Worm (Caenorhabditis elegans): Measurements from ENCODE around the gene Y39A3B.7.

The Y39A3B.7 gene

DNA sequence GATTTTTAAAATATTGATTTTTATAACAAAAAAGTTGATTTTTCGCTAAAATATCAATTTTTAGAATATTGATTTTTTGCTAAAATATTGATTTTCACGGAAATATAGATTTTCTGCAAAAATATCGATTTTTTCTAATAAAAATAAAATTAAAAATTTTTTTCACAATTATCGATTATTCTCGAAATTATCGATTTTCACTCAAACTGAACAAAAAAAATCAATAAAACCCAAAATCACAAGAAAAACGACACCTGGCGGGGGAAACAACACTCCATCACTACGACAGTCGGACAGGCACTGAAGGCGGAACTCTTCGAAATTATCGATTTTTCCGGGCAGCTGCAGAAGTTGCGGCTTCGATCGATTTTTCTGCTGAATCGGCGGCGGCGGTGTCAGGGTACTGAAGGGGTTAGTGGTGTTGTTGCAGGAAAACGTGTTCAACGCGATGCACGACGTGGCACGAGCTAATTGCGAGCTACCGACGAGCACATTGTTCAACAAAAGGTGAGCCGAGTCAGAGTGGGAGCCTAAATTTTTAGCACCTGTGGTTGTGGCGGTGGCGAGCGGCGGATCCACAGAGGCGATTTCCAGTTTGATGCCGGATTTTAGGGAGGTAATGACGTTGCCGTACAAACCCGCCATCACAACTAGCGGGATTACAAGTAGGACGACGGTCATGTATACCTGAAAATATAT, 28.5 kb upstream of the Y39A3B.7 start:
- TF ChIP-seq hmg-4 (GFP tag; optimal IDR thresholded peaks at IDR 0.05) (no peak), scrt-1 (GFP tag; IDR thresholded peaks at IDR 0.05) (no peak), ceh-13 (GFP tag; optimal IDR thresholded peaks at IDR 0.05) (no peak), tbx-11 (GFP tag; IDR thresholded peaks at IDR 0.05) (no peak), hmbx-1 (tag; optimal IDR thresholded peaks at IDR 0.05) (no peak), ets-7 (tag; optimal IDR thresholded peaks at IDR 0.05) (no peak), flt-1 (GFP tag; IDR thresholded peaks at IDR 0.05) (no peak), tbx-37 (GFP tag; conservative IDR thresholded peaks at IDR 0.05) (no peak), F13C5.2 (tag; optimal IDR thresholded peaks at IDR 0.05) (no peak), aly-1 (tag; optimal IDR thresholded peaks at IDR 0.05) (no peak), B0310.2 (tag; optimal IDR thresholded peaks at IDR 0.05) (no peak), hnd-1 (tag; optimal IDR thresholded peaks at IDR 0.05) (no peak)

DNA sequence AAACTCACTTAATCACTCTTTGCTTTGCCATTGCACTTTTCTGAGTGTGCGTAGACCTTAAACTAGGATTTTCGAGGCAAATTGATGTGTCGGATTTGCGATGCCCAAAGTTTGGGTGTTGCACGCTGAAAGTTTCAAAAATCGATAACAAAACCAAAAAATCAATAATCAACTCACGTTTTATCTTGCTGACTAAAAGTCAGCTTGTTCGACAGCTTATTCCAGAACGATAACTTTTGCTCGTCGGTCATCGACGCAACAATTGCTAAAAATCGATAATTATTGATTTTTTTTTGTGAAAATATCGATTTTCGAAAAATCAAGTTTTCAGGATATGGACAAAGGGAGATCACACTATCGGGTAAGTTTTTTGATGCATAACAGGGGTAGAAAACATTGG, 27.8 kb upstream of the Y39A3B.7 start:
- no peak for TF ChIP-seq hmbx-1 (tag; optimal IDR thresholded peaks at IDR 0.05)
- no peak for TF ChIP-seq tbx-11 (GFP tag; IDR thresholded peaks at IDR 0.05)
- TF ChIP-seq scrt-1 (GFP tag; IDR thresholded peaks at IDR 0.05), result no peak
- TF ChIP-seq sea-1 (GFP tag; conservative IDR thresholded peaks at IDR 0.05), result no peak
- no peak for TF ChIP-seq tbx-37 (GFP tag; conservative IDR thresholded peaks at IDR 0.05)
- TF ChIP-seq ets-7 (tag; optimal IDR thresholded peaks at IDR 0.05), result no peak
- TF ChIP-seq pes-1 (GFP tag; IDR thresholded peaks at IDR 0.05), result no peak
- no peak for TF ChIP-seq ceh-36 (tag; optimal IDR thresholded peaks at IDR 0.05)
- no peak for TF ChIP-seq aly-1 (tag; optimal IDR thresholded peaks at IDR 0.05)
- no peak for TF ChIP-seq F13C5.2 (tag; optimal IDR thresholded peaks at IDR 0.05)
- TF ChIP-seq ama-1 (optimal IDR thresholded peaks at IDR 0.05), result no peak

DNA sequence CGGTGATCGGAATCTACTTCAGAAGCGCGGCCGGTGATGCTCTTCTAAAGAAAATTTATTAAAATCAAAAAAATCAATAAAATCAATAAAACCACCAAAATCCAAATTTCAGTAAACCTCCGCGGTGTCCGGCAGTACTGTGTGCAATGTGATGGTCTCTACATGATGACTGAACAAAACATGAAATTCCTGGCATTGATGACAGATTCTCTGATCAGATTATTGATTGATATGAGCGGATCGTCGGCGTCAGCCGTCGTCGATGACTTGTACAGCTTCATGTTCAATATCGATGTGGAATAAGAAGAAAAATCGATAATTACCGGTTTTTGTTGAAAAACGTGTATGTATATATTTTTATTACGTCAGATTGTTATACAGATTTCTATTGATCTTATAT, 24.1 kb upstream of the Y39A3B.7 start:
- TF ChIP-seq ceh-36 (tag; optimal IDR thresholded peaks at IDR 0.05) (no peak), ama-1 (optimal IDR thresholded peaks at IDR 0.05) (no peak), hmbx-1 (tag; optimal IDR thresholded peaks at IDR 0.05) (no peak), hnd-1 (tag; optimal IDR thresholded peaks at IDR 0.05) (no peak), ceh-13 (GFP tag; optimal IDR thresholded peaks at IDR 0.05) (no peak), scrt-1 (GFP tag; IDR thresholded peaks at IDR 0.05) (no peak)

DNA sequence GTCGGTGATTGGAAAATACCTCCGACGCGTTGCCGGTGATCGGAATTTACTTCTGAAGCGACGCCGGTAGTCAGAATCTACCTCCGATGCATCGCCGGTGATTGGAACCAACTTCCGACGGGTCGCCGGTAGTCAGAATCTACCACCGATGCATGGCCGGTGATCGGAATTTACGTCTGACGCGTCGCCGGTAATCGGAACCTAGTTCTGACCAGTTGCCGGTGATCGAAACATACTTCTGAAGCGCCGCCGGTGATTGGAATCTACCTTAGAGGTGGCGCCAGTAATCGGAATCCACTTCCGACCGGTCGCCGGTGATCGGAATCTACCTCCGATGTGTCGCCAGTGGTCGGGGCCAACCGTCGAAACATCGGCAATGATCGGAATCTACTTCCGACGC, 23.6 kb upstream of the Y39A3B.7 start:
- TF ChIP-seq tbx-37 (GFP tag; conservative IDR thresholded peaks at IDR 0.05), result no peak
- no peak for TF ChIP-seq hmg-4 (GFP tag; optimal IDR thresholded peaks at IDR 0.05)
- TF ChIP-seq flt-1 (GFP tag; IDR thresholded peaks at IDR 0.05), result no peak
- TF ChIP-seq ets-7 (tag; optimal IDR thresholded peaks at IDR 0.05), result no peak
- TF ChIP-seq hmbx-1 (tag; optimal IDR thresholded peaks at IDR 0.05), result no peak
- TF ChIP-seq ceh-13 (GFP tag; optimal IDR thresholded peaks at IDR 0.05), result no peak
- TF ChIP-seq sea-1 (GFP tag; conservative IDR thresholded peaks at IDR 0.05), result no peak
- TF ChIP-seq ama-1 (optimal IDR thresholded peaks at IDR 0.05), result no peak

DNA sequence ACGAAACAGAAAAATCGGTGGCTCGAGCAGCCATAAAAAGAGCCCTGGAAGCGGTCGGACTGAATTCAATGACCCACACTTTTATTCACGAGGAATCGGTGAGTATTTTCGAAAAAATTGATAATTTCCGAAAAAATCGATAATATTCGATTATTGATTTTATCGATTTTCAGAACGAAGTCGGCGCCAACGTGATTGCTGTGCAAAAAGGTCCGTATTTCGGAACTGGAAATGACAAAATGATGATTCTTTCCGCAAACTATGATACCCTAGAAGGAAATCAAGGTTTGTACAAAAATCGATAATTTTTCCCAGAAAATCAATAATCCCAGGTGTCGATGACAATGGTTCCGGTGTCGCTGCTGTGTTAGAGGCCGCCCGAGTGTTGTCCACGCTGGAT, 22.2 kb upstream of the Y39A3B.7 start:
- TF ChIP-seq tbx-37 (GFP tag; conservative IDR thresholded peaks at IDR 0.05) (no peak), aly-1 (tag; optimal IDR thresholded peaks at IDR 0.05) (no peak), ets-7 (tag; optimal IDR thresholded peaks at IDR 0.05) (no peak)

DNA sequence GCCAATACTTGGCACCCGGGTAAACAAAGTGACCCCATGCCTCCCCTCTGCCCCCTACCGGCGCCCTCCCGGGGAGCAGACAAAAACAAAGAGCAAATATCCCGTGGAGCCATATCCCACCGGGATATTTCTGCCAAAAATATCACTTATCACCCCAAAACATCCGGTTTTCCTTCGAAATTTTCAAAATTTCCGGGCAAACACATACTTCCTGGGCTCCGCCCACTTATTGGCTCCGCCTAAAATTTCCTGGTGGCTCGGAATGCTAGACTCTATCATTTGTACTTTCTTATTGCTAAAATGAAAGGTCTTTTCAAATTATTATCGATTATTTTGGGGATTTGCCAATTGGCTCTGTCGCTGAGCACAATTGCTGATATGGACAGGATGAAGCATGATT, 21.0 kb upstream of the Y39A3B.7 start, which contains the start of gene Y39A3B.1:
Y39A3B.1 (plus strand) TSS at position 301 of the 400 bp plus-strand sequence.
- TF ChIP-seq sea-1 (GFP tag; conservative IDR thresholded peaks at IDR 0.05) (no peak), scrt-1 (GFP tag; IDR thresholded peaks at IDR 0.05) (no peak), pes-1 (GFP tag; IDR thresholded peaks at IDR 0.05) (no peak), aly-1 (tag; optimal IDR thresholded peaks at IDR 0.05) (no peak), tra-4 (tag; optimal IDR thresholded peaks at IDR 0.05) (no peak), flt-1 (GFP tag; IDR thresholded peaks at IDR 0.05) (no peak), ceh-13 (GFP tag; optimal IDR thresholded peaks at IDR 0.05) (no peak), ets-7 (tag; optimal IDR thresholded peaks at IDR 0.05) (no peak), B0310.2 (tag; optimal IDR thresholded peaks at IDR 0.05) (no peak), tbx-11 (GFP tag; IDR thresholded peaks at IDR 0.05) (no peak), F13C5.2 (tag; optimal IDR thresholded peaks at IDR 0.05) (no peak), hmg-4 (GFP tag; optimal IDR thresholded peaks at IDR 0.05) (no peak), ceh-36 (tag; optimal IDR thresholded peaks at IDR 0.05) (no peak)

DNA sequence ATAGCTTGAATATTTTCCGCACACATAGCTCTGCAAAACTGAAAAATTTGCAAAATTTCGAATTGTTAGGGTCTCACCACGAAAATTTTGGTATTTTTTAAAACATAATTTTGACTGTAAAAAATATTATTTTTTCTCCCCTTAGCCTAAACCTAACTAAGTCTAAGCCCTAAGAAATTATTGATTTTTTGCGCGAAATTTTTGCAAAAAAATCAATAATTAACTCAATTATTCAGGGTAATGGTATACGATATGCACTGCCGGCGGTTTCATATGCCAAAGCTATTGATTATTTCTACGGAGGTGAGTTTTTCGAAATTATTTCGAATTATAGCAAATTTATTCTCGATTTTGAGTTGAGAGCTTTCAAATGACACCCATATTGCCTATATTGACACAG, 16.4 kb upstream of the Y39A3B.7 start:
- TF ChIP-seq hnd-1 (tag; optimal IDR thresholded peaks at IDR 0.05) (no peak), tra-4 (tag; optimal IDR thresholded peaks at IDR 0.05) (no peak), ets-7 (tag; optimal IDR thresholded peaks at IDR 0.05) (no peak), tbx-11 (GFP tag; IDR thresholded peaks at IDR 0.05) (no peak), ama-1 (optimal IDR thresholded peaks at IDR 0.05) (no peak), ceh-13 (GFP tag; optimal IDR thresholded peaks at IDR 0.05) (no peak)

DNA sequence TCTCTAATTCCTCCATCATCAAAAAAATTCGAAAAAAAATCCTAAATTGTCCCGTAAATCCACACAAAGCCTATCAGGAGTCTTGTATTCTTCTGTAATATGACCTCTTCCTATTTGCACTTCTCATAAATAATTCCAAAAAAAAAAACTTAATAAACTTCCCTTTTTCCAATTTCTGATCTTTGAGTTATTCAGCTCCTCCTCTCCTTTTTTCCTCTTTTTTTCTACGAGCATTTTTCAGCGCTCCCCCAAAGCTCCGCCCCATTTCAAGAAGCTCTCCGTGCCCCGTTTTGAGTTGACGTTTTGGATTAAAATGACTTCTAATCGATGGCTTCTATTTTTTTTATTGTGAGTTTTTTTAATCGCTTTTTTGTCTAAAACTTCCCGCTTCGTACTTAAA, 12.8 kb upstream of the Y39A3B.7 start, which contains the start of gene lgc-42:
lgc-42 (plus strand) TSS at position 301 of the 400 bp plus-strand sequence.
- TF ChIP-seq hnd-1 (tag; optimal IDR thresholded peaks at IDR 0.05) (no peak), ceh-36 (tag; optimal IDR thresholded peaks at IDR 0.05) (no peak), pes-1 (GFP tag; IDR thresholded peaks at IDR 0.05) (no peak), ets-7 (tag; optimal IDR thresholded peaks at IDR 0.05) (no peak), flt-1 (GFP tag; IDR thresholded peaks at IDR 0.05) (no peak), tra-4 (tag; optimal IDR thresholded peaks at IDR 0.05) (no peak), F13C5.2 (tag; optimal IDR thresholded peaks at IDR 0.05) (no peak), sea-1 (GFP tag; conservative IDR thresholded peaks at IDR 0.05) (no peak), hmbx-1 (tag; optimal IDR thresholded peaks at IDR 0.05) (no peak), ceh-13 (GFP tag; optimal IDR thresholded peaks at IDR 0.05) (no peak), scrt-1 (GFP tag; IDR thresholded peaks at IDR 0.05) (no peak), tbx-37 (GFP tag; conservative IDR thresholded peaks at IDR 0.05) (no peak), ama-1 (optimal IDR thresholded peaks at IDR 0.05) (no peak), tbx-11 (GFP tag; IDR thresholded peaks at IDR 0.05) (no peak), aly-1 (tag; optimal IDR thresholded peaks at IDR 0.05) (no peak)

All from whole organism, early embryonic.